Fruit fly (Drosophila melanogaster) Kc167 (cell line): ENCODE results near the gene soti.

Source experiments
- Myc ChIP-seq: fragments of >200 bp; optimal IDR thresholded peaks from 2 replicates; lab custom pipeline; 2017; ENCODE audit warnings: missing external identifiers
- Sin3A ChIP-seq: fragments of >200 bp; optimal IDR thresholded peaks from 2 replicates; lab custom pipeline; 2018; ENCODE audit warnings: missing external identifiers
- h ChIP-seq: fragments of >200 bp; optimal IDR thresholded peaks from 3 replicates; lab custom pipeline; 2018; ENCODE audit warnings: missing external identifiers
- insv ChIP-seq: fragments of >200 bp; optimal IDR thresholded peaks from 3 replicates; lab custom pipeline; 2018; ENCODE audit warnings: missing external identifiers
- psq ChIP-seq: fragments of >200 bp; optimal IDR thresholded peaks from 2 replicates; lab custom pipeline; 2017; ENCODE audit warnings: missing external identifiers
- ttk ChIP-seq: sonication (Bioruptor generic); optimal IDR thresholded peaks from 2 replicates; lab custom pipeline; 2017; ENCODE audit warnings: missing external identifiers

The soti gene

DNA sequence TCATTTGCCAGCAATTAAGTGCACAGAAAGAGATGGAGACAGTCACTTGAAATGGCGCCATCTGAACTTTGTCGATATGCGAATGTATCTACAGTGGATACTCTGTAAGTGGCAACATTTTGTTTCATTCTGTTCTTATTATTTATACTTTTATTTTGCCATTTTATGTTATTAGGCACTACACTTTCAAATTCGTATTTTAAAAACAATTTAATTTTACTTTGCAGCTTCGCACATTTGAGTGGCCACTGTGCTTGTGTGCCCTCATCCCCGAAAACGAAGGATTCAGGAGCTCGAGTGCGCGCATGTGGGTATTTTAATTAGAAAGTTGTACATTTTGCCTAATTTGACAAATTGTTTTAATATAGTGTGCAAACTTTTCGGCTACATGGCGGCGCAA is 24.1 kb downstream of the soti start:
- TF ChIP-seq h: no peak
- no peak for TF ChIP-seq ttk (lab: Kevin White, UChicago)
- no peak for TF ChIP-seq Myc (lab: Kevin White, UChicago)
- TF ChIP-seq insv (lab: Kevin White, UChicago): no peak
- TF ChIP-seq psq (lab: Kevin White, UChicago): no peak
- TF ChIP-seq Sin3A (lab: Kevin White, UChicago): no peak

DNA sequence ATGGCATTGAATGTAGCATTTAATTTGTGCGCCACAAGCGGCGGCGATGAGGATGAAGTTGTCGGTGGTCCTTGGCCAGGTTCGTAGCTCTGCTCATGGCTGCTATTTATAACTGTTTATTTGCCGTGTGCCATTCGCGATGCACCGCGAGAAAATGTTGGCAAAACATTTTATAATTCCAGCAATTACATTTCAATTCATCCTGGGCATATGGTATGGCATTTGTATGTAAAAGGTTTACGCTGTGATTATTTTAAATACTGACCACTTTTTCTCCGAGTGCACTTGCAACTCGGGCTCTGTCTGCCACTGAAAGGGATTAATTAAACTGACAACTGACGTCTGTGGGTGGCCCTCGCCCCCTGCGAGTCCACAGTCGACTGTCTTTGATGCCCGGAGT is 24.9 kb downstream of the soti start:
- TF ChIP-seq psq (lab: Kevin White, UChicago): no peak
- no peak for TF ChIP-seq Myc (lab: Kevin White, UChicago)
- TF ChIP-seq h: no peak
- TF ChIP-seq insv (lab: Kevin White, UChicago): no peak
- TF ChIP-seq Sin3A (lab: Kevin White, UChicago): no peak
- no peak for TF ChIP-seq ttk (lab: Kevin White, UChicago)

DNA sequence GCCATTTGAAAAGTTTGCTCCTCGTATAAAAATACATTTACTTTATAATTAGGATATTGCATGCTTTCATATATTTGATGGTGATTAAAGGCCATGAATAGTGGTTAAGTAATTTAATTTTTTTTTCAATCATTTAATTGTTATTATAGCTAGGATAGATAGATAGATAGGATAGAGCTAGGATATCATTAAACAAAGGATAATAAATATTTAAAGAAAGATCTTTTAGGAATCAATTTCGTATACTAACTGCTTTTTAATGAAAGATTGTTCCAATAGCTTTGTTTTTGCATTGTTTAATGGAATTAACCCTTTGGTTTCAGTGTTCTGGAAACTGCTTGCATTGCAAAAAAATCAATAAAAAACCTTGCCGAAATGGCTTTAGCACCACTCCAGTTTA is 26.9 kb downstream of the soti start:
- no peak for TF ChIP-seq insv (lab: Kevin White, UChicago)
- TF ChIP-seq Myc (lab: Kevin White, UChicago): no peak
- no peak for TF ChIP-seq h
- no peak for TF ChIP-seq ttk (lab: Kevin White, UChicago)
- no peak for TF ChIP-seq Sin3A (lab: Kevin White, UChicago)
- TF ChIP-seq psq (lab: Kevin White, UChicago): no peak

DNA sequence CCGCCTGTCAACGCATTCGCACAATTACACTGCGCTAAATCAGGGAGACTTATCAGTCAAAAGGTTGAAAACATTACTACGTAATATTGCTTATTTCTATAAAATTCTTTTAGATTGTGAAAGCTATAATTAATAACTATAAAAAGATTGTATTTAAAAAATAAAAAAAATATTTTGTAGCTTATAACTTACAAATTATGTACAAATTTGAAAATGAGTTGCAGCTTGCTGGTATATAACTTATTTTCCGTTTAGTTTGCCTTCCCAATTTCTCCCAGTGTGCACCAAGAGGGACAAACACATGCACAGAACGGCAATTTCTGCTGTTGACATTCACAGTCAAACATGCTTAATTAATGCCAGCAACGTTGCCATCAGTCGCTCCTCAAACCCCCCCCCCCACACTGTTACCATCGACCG is 27.8 kb downstream of the soti start:
- TF ChIP-seq Myc (lab: Kevin White, UChicago): no peak

DNA sequence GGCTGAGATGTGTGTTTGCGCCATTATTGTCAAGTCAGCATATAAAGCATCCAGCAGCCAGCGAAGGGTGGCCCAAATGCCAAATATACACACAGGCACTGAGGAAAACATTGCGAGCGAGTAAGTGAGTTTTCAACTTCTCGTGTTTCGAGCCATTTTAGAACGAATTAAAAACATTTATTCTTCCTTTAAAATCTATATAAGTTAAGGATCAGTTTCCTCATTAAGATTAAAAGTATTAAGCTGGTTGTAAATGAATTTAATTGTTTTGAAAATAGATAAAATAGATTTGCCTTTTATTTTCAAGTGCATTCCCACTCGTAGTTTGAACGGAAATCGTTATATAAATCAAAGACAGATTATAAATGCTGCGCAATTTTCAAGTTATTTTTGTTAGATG is 30.1 kb downstream of the soti start:
- TF ChIP-seq Myc (lab: Kevin White, UChicago) (no peak), insv (lab: Kevin White, UChicago) (no peak), ttk (lab: Kevin White, UChicago) (no peak), h (no peak), Sin3A (lab: Kevin White, UChicago) (no peak), psq (lab: Kevin White, UChicago) (no peak)

DNA sequence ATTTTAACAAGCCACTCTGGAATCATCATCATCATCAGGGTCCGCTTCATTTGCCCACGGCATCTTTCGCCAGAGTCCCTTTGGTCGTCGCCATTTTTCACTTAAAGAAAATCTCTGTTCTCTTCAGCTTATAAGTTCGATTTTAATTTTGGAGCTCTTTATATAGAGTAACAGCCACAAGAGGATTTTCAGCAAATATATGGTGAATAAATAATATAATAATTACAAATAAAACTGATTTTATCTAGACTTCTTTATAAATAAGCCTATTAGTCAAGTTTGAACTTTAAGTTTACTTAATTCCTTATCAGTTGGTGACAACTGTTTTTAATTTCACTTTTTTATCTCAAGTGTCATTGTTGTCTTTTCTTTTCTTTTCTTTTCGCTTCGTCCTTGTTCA is 33.0 kb downstream of the soti start:
- no peak for TF ChIP-seq ttk (lab: Kevin White, UChicago)
- TF ChIP-seq Myc (lab: Kevin White, UChicago): no peak
- no peak for TF ChIP-seq h
- TF ChIP-seq Sin3A (lab: Kevin White, UChicago): no peak
- no peak for TF ChIP-seq psq (lab: Kevin White, UChicago)
- TF ChIP-seq insv (lab: Kevin White, UChicago): no peak

DNA sequence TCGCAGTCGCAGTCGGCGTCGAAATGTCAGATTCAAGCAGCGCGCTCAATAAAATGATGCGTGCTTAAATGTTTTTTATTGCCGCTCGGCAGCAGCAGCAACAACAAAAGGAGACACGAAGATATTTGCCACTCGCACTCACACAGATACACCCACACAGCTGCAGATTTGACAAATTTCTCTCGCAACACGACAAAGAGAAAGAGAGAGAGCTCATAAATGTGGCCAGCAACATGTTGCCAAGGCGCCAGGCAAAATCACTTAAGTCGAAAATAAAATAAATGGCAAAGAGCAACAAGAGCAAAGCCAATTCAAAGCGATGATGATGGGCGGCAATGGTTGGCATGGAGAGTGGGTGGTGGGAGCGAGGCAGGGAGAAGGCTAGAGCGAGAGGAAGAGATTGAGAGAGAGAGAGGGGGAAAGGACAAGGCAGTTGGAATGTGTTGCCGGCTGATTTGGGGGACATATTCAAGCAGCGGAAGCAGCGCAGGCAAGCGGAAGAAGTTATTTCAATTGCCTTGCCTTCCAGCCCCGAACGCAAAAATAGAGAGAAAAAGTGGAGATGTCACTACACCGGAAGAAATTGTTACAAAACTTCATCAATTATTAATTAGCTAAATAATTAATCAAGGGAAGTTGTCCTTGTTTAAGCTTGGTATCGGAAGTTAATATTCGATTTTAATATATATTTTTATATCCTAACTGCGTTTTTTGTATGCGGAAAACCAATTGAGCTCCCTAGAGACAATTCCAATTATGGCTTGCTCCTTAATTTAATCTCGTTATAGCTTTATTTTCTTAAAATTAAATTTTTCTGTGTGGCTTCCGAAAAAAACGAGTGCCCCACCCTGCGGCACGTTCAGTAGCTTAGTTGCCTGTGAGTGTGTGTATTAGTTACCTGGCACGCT is 34.4 kb downstream of the soti start:
- TF ChIP-seq Myc (lab: Kevin White, UChicago) (no peak), Sin3A (lab: Kevin White, UChicago) (no peak), insv (lab: Kevin White, UChicago) (no peak), ttk (lab: Kevin White, UChicago) (no peak), h (no peak), psq (lab: Kevin White, UChicago) (no peak)

dm6 chr3R:14344767-14345166 is 36.7 kb downstream of the soti start:
- TF ChIP-seq Myc (lab: Kevin White, UChicago): no peak
- no peak for TF ChIP-seq insv (lab: Kevin White, UChicago)
- no peak for TF ChIP-seq psq (lab: Kevin White, UChicago)
- TF ChIP-seq h: no peak
- no peak for TF ChIP-seq ttk (lab: Kevin White, UChicago)
- no peak for TF ChIP-seq Sin3A (lab: Kevin White, UChicago)

DNA sequence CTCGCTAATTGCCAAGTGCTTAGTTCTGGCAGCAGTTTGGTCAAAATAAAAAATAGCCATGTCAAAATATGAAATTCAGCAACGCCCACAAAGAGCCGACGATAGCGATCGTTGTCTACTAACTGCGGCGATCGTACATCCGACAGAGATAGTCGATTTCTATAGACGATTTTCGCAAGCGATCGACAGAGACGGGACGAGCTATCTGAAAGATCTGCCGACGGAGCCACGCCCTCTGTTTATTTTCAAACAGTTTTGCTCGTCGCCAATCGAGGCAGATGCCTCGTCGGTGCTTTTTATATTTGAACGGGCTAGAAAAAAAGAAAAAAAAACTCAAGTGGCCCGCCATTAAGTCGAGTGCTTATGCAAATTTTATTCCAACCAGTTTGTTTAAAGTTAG is 46.0 kb downstream of the soti start:
- no peak for TF ChIP-seq insv (lab: Kevin White, UChicago)
- no peak for TF ChIP-seq ttk (lab: Kevin White, UChicago)
- no peak for TF ChIP-seq Myc (lab: Kevin White, UChicago)
- TF ChIP-seq Sin3A (lab: Kevin White, UChicago): no peak
- TF ChIP-seq h: no peak
- TF ChIP-seq psq (lab: Kevin White, UChicago): no peak

dm6 chr3R:14332735-14333134 is 48.8 kb downstream of the soti start:
- TF ChIP-seq ttk (lab: Kevin White, UChicago): no peak
- TF ChIP-seq h: no peak
- no peak for TF ChIP-seq insv (lab: Kevin White, UChicago)
- TF ChIP-seq psq (lab: Kevin White, UChicago): no peak
- no peak for TF ChIP-seq Sin3A (lab: Kevin White, UChicago)
- TF ChIP-seq Myc (lab: Kevin White, UChicago): no peak

- TF ChIP-seq ttk (lab: Kevin White, UChicago) (no peak), Sin3A (lab: Kevin White, UChicago) (no peak), psq (lab: Kevin White, UChicago) (no peak), Myc (lab: Kevin White, UChicago) (no peak), insv (lab: Kevin White, UChicago) (no peak), h (no peak)
Observed at dm6 chr3R:14331474-14331873, 50.0 kb downstream of the soti start.
